Fruit fly (Drosophila melanogaster): ENCODE measurements around the gene brv1.

dm6 chr3L:19442239-19442638 lies 44.1 kb downstream of the brv1 start:
- TF ChIP-seq Sin3A (optimal IDR thresholded peaks at IDR 0.05), result no peak
- no peak for TF ChIP-seq Myc (optimal IDR thresholded peaks at IDR 0.05)
- TF ChIP-seq ttk (optimal IDR thresholded peaks at IDR 0.05), result no peak
- TF ChIP-seq psq (optimal IDR thresholded peaks at IDR 0.05), result no peak

All from Kc167 (cell line).